Worm (Caenorhabditis elegans) whole organism, L3 larva: ENCODE measurements around the gene lgc-55.

Source experiments
- ceh-28 ChIP-seq: fragments of 150-350 bp; optimal IDR thresholded peaks from 2 replicates; lab custom pipeline; 2014; ENCODE audit warnings: missing biosample characterization, missing genetic modification reagents, missing genetic modification characterization
- fkh-2 ChIP-seq: fragments of 150-350 bp; optimal IDR thresholded peaks from 2 replicates; lab custom pipeline; 2014; ENCODE audit warnings: missing biosample characterization, missing genetic modification reagents, missing genetic modification characterization
- fos-1 ChIP-seq: fragments of 150-350 bp; optimal IDR thresholded peaks from 2 replicates; lab custom pipeline; 2014; ENCODE audit warnings: missing biosample characterization, missing genetic modification characterization
- unc-39 ChIP-seq: sonication (generic microtip); optimal IDR thresholded peaks from 4 replicates; lab custom pipeline; 2017; ENCODE audit warnings: missing biosample characterization, missing genetic modification characterization

DNA sequence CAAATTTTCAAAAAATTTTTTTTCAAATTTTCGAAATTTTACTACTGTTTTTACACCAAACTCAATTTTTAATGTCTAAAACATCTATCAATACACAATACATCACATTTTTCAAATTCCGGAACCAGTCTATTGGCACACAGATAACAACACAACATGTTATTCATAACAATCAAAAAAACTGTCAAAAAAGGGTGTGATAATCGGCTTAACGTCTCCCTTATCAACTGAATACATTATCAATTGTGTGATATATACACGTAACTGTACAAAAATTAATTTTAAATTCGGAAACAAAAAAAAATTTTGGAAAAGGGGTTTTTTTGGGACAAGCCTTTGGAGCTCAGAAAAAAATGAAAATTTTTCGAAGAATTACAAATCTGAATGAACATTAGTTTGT, 51.5 kb downstream of the lgc-55 start:
- TF ChIP-seq unc-39 (tag; lab: Kevin White, UChicago) (no peak), fkh-2 (tag; lab: Kevin White, UChicago) (no peak), ceh-28 (tag; lab: Kevin White, UChicago) (no peak), fos-1 (tag; lab: Kevin White, UChicago) (no peak)
